Worm (Caenorhabditis elegans) whole organism, L2 larva: ENCODE measurements around the gene F53C3.1.

Source experiments
- C34F6.9 ChIP-seq: fragments of 150-350 bp; optimal IDR thresholded peaks from 2 replicates; lab custom pipeline; 2014; ENCODE audit warnings: missing biosample characterization, missing genetic modification characterization
- F13H6.1 ChIP-seq: sonication (generic microtip); optimal IDR thresholded peaks from 2 replicates; lab custom pipeline; 2016; ENCODE audit warnings: missing genetic modification characterization, missing compliant biosample characterization
- Y55F3AM.14 ChIP-seq: fragments of 200-800 bp; sonication (Bioruptor generic); optimal IDR thresholded peaks from 2 replicates; lab custom pipeline; 2018; ENCODE audit warnings: mild to moderate bottlenecking, missing genetic modification characterization, missing compliant biosample characterization
- ZK546.5 ChIP-seq: sonication (generic microtip); optimal IDR thresholded peaks from 2 replicates; lab custom pipeline; 2017; ENCODE audit warnings: missing biosample characterization, missing genetic modification characterization
- alr-1 ChIP-seq: fragments of 150-350 bp; optimal IDR thresholded peaks from 2 replicates; lab custom pipeline; 2014; ENCODE audit warnings: missing biosample characterization, missing genetic modification characterization
- aly-2 ChIP-seq: fragments of 150-350 bp; optimal IDR thresholded peaks from 2 replicates; lab custom pipeline; 2014; ENCODE audit warnings: missing biosample characterization, missing genetic modification characterization
- ama-1 ChIP-seq: fragments of 150-350 bp; optimal IDR thresholded peaks from 2 replicates; lab custom pipeline; 2018; ENCODE audit warnings: inconsistent platforms
- blmp-1 ChIP-seq: sonication (generic microtip); optimal IDR thresholded peaks from 2 replicates; lab custom pipeline; 2017; ENCODE audit warnings: missing genetic modification characterization, mild to moderate bottlenecking, missing compliant biosample characterization, antibody characterized with exemption, moderate library complexity; ENCODE audit not compliant: insufficient read depth
- ceh-16 ChIP-seq: fragments of 150-350 bp; optimal IDR thresholded peaks from 2 replicates; lab custom pipeline; 2014; ENCODE audit warnings: missing biosample characterization, missing genetic modification characterization
- ceh-82 ChIP-seq: fragments of 150-350 bp; optimal IDR thresholded peaks from 2 replicates; lab custom pipeline; 2014; ENCODE audit warnings: missing biosample characterization, missing genetic modification characterization
- crh-2 ChIP-seq: sonication (generic microtip); optimal IDR thresholded peaks from 2 replicates; lab custom pipeline; 2017; ENCODE audit warnings: missing biosample characterization, missing genetic modification characterization
- dmd-4 ChIP-seq: sonication (generic microtip); optimal IDR thresholded peaks from 2 replicates; lab custom pipeline; 2017; ENCODE audit warnings: missing biosample characterization, missing genetic modification characterization
- elt-1 ChIP-seq: fragments of 150-350 bp; optimal IDR thresholded peaks from 2 replicates; lab custom pipeline; 2014; ENCODE audit warnings: missing biosample characterization, missing genetic modification characterization
- elt-3 ChIP-seq: sonication (generic microtip); optimal IDR thresholded peaks from 2 replicates; lab custom pipeline; 2017; ENCODE audit warnings: missing biosample characterization, missing genetic modification characterization
- gmeb-1 ChIP-seq: fragments of 150-350 bp; optimal IDR thresholded peaks from 2 replicates; lab custom pipeline; 2014; ENCODE audit warnings: missing biosample characterization, missing genetic modification characterization
- lin-11 ChIP-seq: fragments of 150-350 bp; sonication (generic microtip); optimal IDR thresholded peaks from 2 replicates; lab custom pipeline; 2014; ENCODE audit warnings: missing biosample characterization, missing genetic modification characterization, inconsistent platforms, mixed read lengths
- lin-13 ChIP-seq: fragments of 150-350 bp; optimal IDR thresholded peaks from 2 replicates; lab custom pipeline; 2014; ENCODE audit warnings: missing biosample characterization, missing genetic modification reagents, missing genetic modification characterization
- lin-39 ChIP-seq: fragments of 150-350 bp; optimal IDR thresholded peaks from 2 replicates; lab custom pipeline; 2014; ENCODE audit warnings: missing biosample characterization, missing genetic modification reagents, missing genetic modification characterization
- lsy-2 ChIP-seq, 2 experiments: fragments of 150-350 bp in 1 of 2; sonication (generic microtip) in 1 of 2; optimal IDR thresholded peaks; 2 replicates each; lab custom pipeline; 2014 to 2017; ENCODE audit warnings: missing biosample characterization in 2 of 2, missing genetic modification characterization in 2 of 2
- mab-5 ChIP-seq: fragments of 150-350 bp; optimal IDR thresholded peaks from 2 replicates; lab custom pipeline; 2014; ENCODE audit warnings: missing biosample characterization, missing genetic modification characterization
- mbf-1 ChIP-seq: sonication (generic microtip); optimal IDR thresholded peaks from 2 replicates; lab custom pipeline; 2017; ENCODE audit warnings: missing biosample characterization, missing genetic modification characterization
- mdl-1 ChIP-seq, 2 experiments: fragments of 150-350 bp in 1 of 2; sonication (generic microtip) in 1 of 2; optimal IDR thresholded peaks; 2 replicates each; lab custom pipeline; 2017; ENCODE audit warnings: missing biosample characterization in 2 of 2, missing genetic modification characterization in 2 of 2
- nhr-10 ChIP-seq: sonication (generic microtip); optimal IDR thresholded peaks from 2 replicates; lab custom pipeline; 2017; ENCODE audit warnings: missing biosample characterization, missing genetic modification characterization
- nhr-11 ChIP-seq: fragments of 150-350 bp; optimal IDR thresholded peaks from 2 replicates; lab custom pipeline; 2014; ENCODE audit warnings: missing biosample characterization, missing genetic modification characterization
- nhr-12 ChIP-seq: fragments of 150-350 bp; optimal IDR thresholded peaks from 2 replicates; lab custom pipeline; 2014; ENCODE audit warnings: missing biosample characterization, missing genetic modification characterization
- nhr-129 ChIP-seq: fragments of 150-350 bp; optimal IDR thresholded peaks from 2 replicates; lab custom pipeline; 2014; ENCODE audit warnings: missing biosample characterization, missing genetic modification characterization
- nhr-21 ChIP-seq: fragments of 150-350 bp; optimal IDR thresholded peaks from 2 replicates; lab custom pipeline; 2014; ENCODE audit warnings: missing biosample characterization, missing genetic modification characterization
- nhr-237 ChIP-seq: fragments of 150-350 bp; optimal IDR thresholded peaks from 2 replicates; lab custom pipeline; 2014; ENCODE audit warnings: missing biosample characterization, missing genetic modification characterization
- nhr-25 ChIP-seq: fragments of 150-350 bp; sonication (generic microtip); optimal IDR thresholded peaks from 3 replicates; lab custom pipeline; 2014; ENCODE audit warnings: missing biosample characterization, missing genetic modification characterization
- nhr-6 ChIP-seq: fragments of 150-350 bp; optimal IDR thresholded peaks from 2 replicates; lab custom pipeline; 2014; ENCODE audit warnings: missing biosample characterization, missing genetic modification characterization
- peb-1 ChIP-seq: fragments of 150-350 bp; optimal IDR thresholded peaks from 2 replicates; lab custom pipeline; 2014; ENCODE audit warnings: missing biosample characterization, missing genetic modification characterization
- sem-4 ChIP-seq: fragments of 150-350 bp; optimal IDR thresholded peaks from 2 replicates; lab custom pipeline; 2014; ENCODE audit warnings: missing biosample characterization, missing genetic modification reagents, missing genetic modification characterization
- skn-1 ChIP-seq: sonication (generic microtip); optimal IDR thresholded peaks from 2 replicates; lab custom pipeline; 2017; ENCODE audit warnings: missing biosample characterization, missing genetic modification characterization
- sma-3 ChIP-seq: sonication (generic microtip); optimal IDR thresholded peaks from 2 replicates; lab custom pipeline; 2016; ENCODE audit warnings: missing genetic modification reagents, missing genetic modification characterization, missing compliant biosample characterization
- sma-9 ChIP-seq, 2 experiments: fragments of 150-350 bp in 1 of 2; sonication (generic microtip) in 1 of 2; optimal IDR thresholded peaks; 2 replicates each; lab custom pipeline; 2014 to 2016; ENCODE audit warnings: missing genetic modification characterization in 2 of 2, mild to moderate bottlenecking in 1 of 2, missing biosample characterization in 1 of 2, missing compliant biosample characterization in 1 of 2, missing genetic modification reagents in 1 of 2, moderate library complexity in 1 of 2
- snpc-4 ChIP-seq: fragments of 150-350 bp; optimal IDR thresholded peaks from 2 replicates; lab custom pipeline; 2014; ENCODE audit warnings: missing biosample characterization, missing genetic modification characterization
- unc-39 ChIP-seq: fragments of 150-350 bp; optimal IDR thresholded peaks from 2 replicates; lab custom pipeline; 2014; ENCODE audit warnings: missing biosample characterization, missing genetic modification characterization
- zag-1 ChIP-seq: fragments of 150-350 bp; optimal IDR thresholded peaks from 2 replicates; lab custom pipeline; 2014; ENCODE audit warnings: missing biosample characterization, missing genetic modification characterization
- ztf-1 ChIP-seq: fragments of 200-800 bp; sonication (Bioruptor generic); conservative IDR thresholded peaks from 2 replicates; pipeline ENCODE4 v1.3.6; 2022; ENCODE audit warnings: missing genetic modification characterization, missing compliant biosample characterization
- ztf-4 ChIP-seq: fragments of 150-350 bp; optimal IDR thresholded peaks from 2 replicates; lab custom pipeline; 2014; ENCODE audit warnings: missing biosample characterization, missing genetic modification characterization

F53C3.1 gene

DNA sequence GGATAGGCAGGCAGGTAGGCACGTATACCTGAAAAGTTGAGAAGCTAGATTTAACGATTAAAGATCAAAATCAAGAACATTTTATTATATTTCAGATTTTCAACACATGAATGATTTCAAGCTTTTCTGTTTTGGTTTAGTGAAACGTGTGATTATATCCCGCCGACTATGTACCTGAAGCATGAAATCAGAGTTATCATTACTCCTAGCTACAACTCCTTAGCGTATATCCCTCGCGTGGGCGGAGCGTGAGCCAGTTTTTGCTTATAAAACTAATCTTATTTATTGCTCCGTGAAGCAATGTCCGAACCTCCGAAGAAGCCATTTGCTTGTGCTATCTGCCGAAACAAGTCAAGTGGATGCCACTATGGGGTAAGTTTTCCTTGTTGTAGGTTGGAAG, 31.9 kb upstream of the F53C3.1 start, which contains the start of gene nhr-166:
Gene nhr-166 (plus strand): TSS at position 301 of the 400 bp plus-strand sequence.
- TF ChIP-seq Y55F3AM.14 (GFP tag; lab: Kevin White, UChicago) (no peak), unc-39 (tag; lab: Kevin White, UChicago) (no peak), crh-2 (tag; lab: Kevin White, UChicago) (no peak), C34F6.9 (no peak), dmd-4 (no peak), mab-5 (tag; lab: Kevin White, UChicago) (no peak), elt-1 (tag; lab: Kevin White, UChicago) (no peak), ceh-16 (no peak), peb-1 (no peak), lin-13 (GFP tag; lab: Kevin White, UChicago) (no peak), sma-3 (GFP tag; lab: Kevin White, UChicago) (no peak), nhr-12 (tag; lab: Kevin White, UChicago) (no peak), mdl-1 (tag; optimal IDR thresholded peaks at IDR 0.05; lab: Kevin White, UChicago) (no peak), lsy-2 (tag; optimal IDR thresholded peaks at IDR 0.05; lab: Kevin White, UChicago) (no peak), sma-9 (GFP tag; optimal IDR thresholded peaks at IDR 0.05; lab: Kevin White, UChicago) (no peak), sma-9 (tag; optimal IDR thresholded peaks at IDR 0.05; lab: Kevin White, UChicago) (no peak)

ce11 chrII:3891124-3891523, 20.7 kb upstream of the F53C3.1 start, which contains the start of gene F53C3.8:
F53C3.8 (plus strand) TSS chrII:3891424.
- TF ChIP-seq nhr-129 (no peak), mbf-1 (tag; lab: Kevin White, UChicago) (no peak), dmd-4 (no peak), nhr-10 (tag; lab: Kevin White, UChicago) (no peak), sma-3 (GFP tag; lab: Kevin White, UChicago) (no peak), nhr-25 (no peak), unc-39 (tag; lab: Kevin White, UChicago) (no peak), ZK546.5 (tag; lab: Kevin White, UChicago) (no peak), F13H6.1 (tag; lab: Kevin White, UChicago) (no peak), gmeb-1 (tag; lab: Kevin White, UChicago) (no peak), ceh-82 (tag; lab: Kevin White, UChicago) (no peak), nhr-21 (tag; lab: Kevin White, UChicago) (no peak), skn-1 (tag; lab: Kevin White, UChicago) (no peak), lin-11 (no peak), aly-2 (no peak), lin-39 (tag; lab: Kevin White, UChicago) (no peak), sma-9 (GFP tag; optimal IDR thresholded peaks at IDR 0.05; lab: Kevin White, UChicago) (no peak), sma-9 (tag; optimal IDR thresholded peaks at IDR 0.05; lab: Kevin White, UChicago) (no peak), ztf-4 (tag; lab: Kevin White, UChicago) (no peak), zag-1 (tag; lab: Kevin White, UChicago) (no peak)

- TF ChIP-seq ama-1 (lab: Kevin White, UChicago) (no peak), nhr-25 (no peak), mdl-1 (tag; optimal IDR thresholded peaks at IDR 0.05; lab: Kevin White, UChicago) (no peak), sma-3 (GFP tag; lab: Kevin White, UChicago) (no peak), lin-11 (no peak)
- TF ChIP-seq, all 48 proteins: peak for 0
Measured at ce11 chrII:3893911-3894310, 17.9 kb upstream of the F53C3.1 start.

DNA sequence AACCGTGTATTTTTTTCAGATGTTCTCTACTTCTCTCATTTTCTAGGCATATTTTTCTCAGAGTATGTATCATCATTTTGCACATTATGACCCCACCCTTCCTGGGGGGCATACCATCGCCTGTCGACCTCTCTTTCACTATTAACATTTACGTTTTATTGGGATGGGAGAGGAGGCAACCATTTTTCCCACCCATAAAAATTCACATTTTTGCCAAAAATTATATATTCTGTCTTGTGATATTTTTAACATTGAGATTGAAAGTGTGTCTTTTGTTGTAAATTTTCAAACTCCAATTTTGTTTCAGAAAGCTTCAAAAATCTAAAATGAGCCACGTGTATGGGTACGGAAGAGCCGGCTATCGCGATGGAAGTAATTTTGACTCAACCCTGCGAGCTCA, 17.1 kb upstream of the F53C3.1 start, which contains the start of gene F53C3.7:
Gene F53C3.7 (plus strand): TSS at position 301 of the 400 bp plus-strand sequence.
- TF ChIP-seq nhr-25 (no peak), ztf-1 (GFP tag; lab: Robert Waterston, UW) (no peak), nhr-6 (tag; lab: Kevin White, UChicago) (no peak), nhr-11 (tag; lab: Kevin White, UChicago) (no peak), ztf-4 (tag; lab: Kevin White, UChicago) (no peak), elt-3 (tag; lab: Kevin White, UChicago) (no peak), ama-1 (lab: Kevin White, UChicago) (no peak), unc-39 (tag; lab: Kevin White, UChicago) (no peak), dmd-4 (no peak), ceh-82 (tag; lab: Kevin White, UChicago) (no peak), crh-2 (tag; lab: Kevin White, UChicago) (no peak), F13H6.1 (tag; lab: Kevin White, UChicago) (no peak), snpc-4 (tag; lab: Kevin White, UChicago) (no peak), sem-4 (tag; lab: Kevin White, UChicago) (no peak), blmp-1 (tag; lab: Kevin White, UChicago) (no peak), mbf-1 (tag; lab: Kevin White, UChicago) (no peak), nhr-237 (tag; lab: Kevin White, UChicago) (no peak), alr-1 (tag; lab: Kevin White, UChicago) (no peak)
